Fruit fly (Drosophila melanogaster): ENCODE measurements around the gene CG9427.

Gene CG9427

dm6 chr3R:9626880-9627401 lies at the start of gene CG9427, which contains the start of gene CG8319:
CG9427 (minus strand) TSS chr3R:9626930.
CG8319 (plus strand) TSS chr3R:9627321.
- TF ChIP-seq CG8478 (optimal IDR thresholded peaks at IDR 0.05) (no peak), CTCF (optimal IDR thresholded peaks at IDR 0.05) (no peak)

- TF ChIP-seq CTCF (optimal IDR thresholded peaks at IDR 0.05), result no peak
- TF ChIP-seq CG8478 (optimal IDR thresholded peaks at IDR 0.05), result no peak
Measured at dm6 chr3R:9674968-9675573, 48.3 kb upstream of the CG9427 start, which contains the start of gene Nepl12. Nepl12 (plus strand) TSS chr3R:9675523.

- no peak for TF ChIP-seq CG8478 (optimal IDR thresholded peaks at IDR 0.05)
- TF ChIP-seq CTCF (optimal IDR thresholded peaks at IDR 0.05), result no peak
Measured at dm6 chr3R:9674196-9674693, 47.5 kb upstream of the CG9427 start, which contains the start of gene Dhc1. Dhc1 (minus strand) TSS chr3R:9674643.

dm6 chr3R:9673207-9673606 lies 46.5 kb upstream of the CG9427 start:
- no peak for TF ChIP-seq CG8478 (optimal IDR thresholded peaks at IDR 0.05)
- peak; percentile 63 to 64 for TF ChIP-seq CTCF (optimal IDR thresholded peaks at IDR 0.05)

- no peak for TF ChIP-seq CG8478 (optimal IDR thresholded peaks at IDR 0.05)
- TF ChIP-seq CTCF (optimal IDR thresholded peaks at IDR 0.05), result no peak
Measured at dm6 chr3R:9665405-9665804, 38.7 kb upstream of the CG9427 start.

- no peak for TF ChIP-seq CG8478 (optimal IDR thresholded peaks at IDR 0.05)
- no peak for TF ChIP-seq CTCF (optimal IDR thresholded peaks at IDR 0.05)
Measured at dm6 chr3R:9646104-9646707, 19.5 kb upstream of the CG9427 start, which contains the start of gene Fst. Fst (minus strand) TSS chr3R:9646154.

dm6 chr3R:9644620-9645019 lies 17.9 kb upstream of the CG9427 start:
- no peak for TF ChIP-seq CG8478 (optimal IDR thresholded peaks at IDR 0.05)
- TF ChIP-seq CTCF (optimal IDR thresholded peaks at IDR 0.05), result no peak

- TF ChIP-seq CTCF (optimal IDR thresholded peaks at IDR 0.05), result no peak
- no peak for TF ChIP-seq CG8478 (optimal IDR thresholded peaks at IDR 0.05)
Measured at dm6 chr3R:9643977-9644376, 17.2 kb upstream of the CG9427 start.

- TF ChIP-seq CTCF (optimal IDR thresholded peaks at IDR 0.05), result no peak
- no peak for TF ChIP-seq CG8478 (optimal IDR thresholded peaks at IDR 0.05)
Measured at dm6 chr3R:9640313-9640712, 13.6 kb upstream of the CG9427 start.

- no peak for TF ChIP-seq CG8478 (optimal IDR thresholded peaks at IDR 0.05)
- TF ChIP-seq CTCF (optimal IDR thresholded peaks at IDR 0.05), result no peak
Measured at dm6 chr3R:9637882-9638281, 11.2 kb upstream of the CG9427 start, which contains the start of gene Dh44. Dh44 (plus strand) TSS chr3R:9638182.

- TF ChIP-seq CG8478 (optimal IDR thresholded peaks at IDR 0.05) (no peak), CTCF (optimal IDR thresholded peaks at IDR 0.05) (peak in 1 of 2 experiments; percentile 17)
Measured at dm6 chr3R:9637361-9637760, 10.6 kb upstream of the CG9427 start, which contains the start of gene Scm. Scm (minus strand) TSS chr3R:9637611.

dm6 chr3R:9632110-9632921 lies 5.6 kb upstream of the CG9427 start:
- TF ChIP-seq CG8478 (optimal IDR thresholded peaks at IDR 0.05), result no peak
- no peak for TF ChIP-seq CTCF (optimal IDR thresholded peaks at IDR 0.05)

- TF ChIP-seq CTCF (optimal IDR thresholded peaks at IDR 0.05) (no peak), CG8478 (optimal IDR thresholded peaks at IDR 0.05) (no peak)
Measured at dm6 chr3R:9631564-9631963, 4.8 kb upstream of the CG9427 start, which contains the start of gene SpdS. SpdS (plus strand) TSS chr3R:9631641.

dm6 chr3R:9630633-9631095 lies 3.9 kb upstream of the CG9427 start, which contains the start of gene Calr:
Calr (minus strand) TSS chr3R:9630851.
- TF ChIP-seq CTCF (optimal IDR thresholded peaks at IDR 0.05), result peak in 1 of 2 experiments; percentile 5
- no peak for TF ChIP-seq CG8478 (optimal IDR thresholded peaks at IDR 0.05)

Measured in S2 (cell line).